Worm (Caenorhabditis elegans): Measurements from ENCODE around the gene C18A11.3.

- TF ChIP-seq Y67H2A.10 (GFP tag; conservative IDR thresholded peaks at IDR 0.05) (no peak), madf-10 (tag; optimal IDR thresholded peaks at IDR 0.05) (no peak), unc-130 (GFP tag; optimal IDR thresholded peaks at IDR 0.05) (no peak), ceh-79 (tag; optimal IDR thresholded peaks at IDR 0.05) (no peak), dpl-1 (GFP tag; optimal IDR thresholded peaks at IDR 0.05) (no peak), snpc-4 (GFP tag; optimal IDR thresholded peaks at IDR 0.05) (no peak), snpc-4 (tag; optimal IDR thresholded peaks at IDR 0.05) (no peak), efl-1 (GFP tag; optimal IDR thresholded peaks at IDR 0.05) (no peak), attf-3 (GFP tag; conservative IDR thresholded peaks at IDR 0.05) (no peak)
These were observed 26.1 kb downstream of the C18A11.3 start for ce11 chrX:8086725-8087641.
